Worm (Caenorhabditis elegans) whole organism, L2 larva: ENCODE measurements around the gene T22B2.2.

Source experiments
- ZK546.5 ChIP-seq: sonication (generic microtip); optimal IDR thresholded peaks from 2 replicates; lab custom pipeline; 2017; ENCODE audit warnings: missing biosample characterization, missing genetic modification characterization
- alr-1 ChIP-seq: fragments of 150-350 bp; optimal IDR thresholded peaks from 2 replicates; lab custom pipeline; 2014; ENCODE audit warnings: missing biosample characterization, missing genetic modification characterization
- ama-1 ChIP-seq: fragments of 150-350 bp; optimal IDR thresholded peaks from 2 replicates; lab custom pipeline; 2018; ENCODE audit warnings: inconsistent platforms
- dmd-4 ChIP-seq: sonication (generic microtip); optimal IDR thresholded peaks from 2 replicates; lab custom pipeline; 2017; ENCODE audit warnings: missing biosample characterization, missing genetic modification characterization
- elt-1 ChIP-seq: fragments of 150-350 bp; optimal IDR thresholded peaks from 2 replicates; lab custom pipeline; 2014; ENCODE audit warnings: missing biosample characterization, missing genetic modification characterization
- fos-1 ChIP-seq: fragments of 150-350 bp; optimal IDR thresholded peaks from 2 replicates; lab custom pipeline; 2014; ENCODE audit warnings: missing biosample characterization, missing genetic modification characterization
- mab-5 ChIP-seq: fragments of 150-350 bp; optimal IDR thresholded peaks from 2 replicates; lab custom pipeline; 2014; ENCODE audit warnings: missing biosample characterization, missing genetic modification characterization
- nhr-12 ChIP-seq: fragments of 150-350 bp; optimal IDR thresholded peaks from 2 replicates; lab custom pipeline; 2014; ENCODE audit warnings: missing biosample characterization, missing genetic modification characterization
- nhr-237 ChIP-seq: fragments of 150-350 bp; optimal IDR thresholded peaks from 2 replicates; lab custom pipeline; 2014; ENCODE audit warnings: missing biosample characterization, missing genetic modification characterization
- nhr-25 ChIP-seq: fragments of 150-350 bp; sonication (generic microtip); optimal IDR thresholded peaks from 3 replicates; lab custom pipeline; 2014; ENCODE audit warnings: missing biosample characterization, missing genetic modification characterization
- unc-39 ChIP-seq: fragments of 150-350 bp; optimal IDR thresholded peaks from 2 replicates; lab custom pipeline; 2014; ENCODE audit warnings: missing biosample characterization, missing genetic modification characterization
- unc-62 ChIP-seq: fragments of 150-350 bp; optimal IDR thresholded peaks from 2 replicates; lab custom pipeline; 2014; ENCODE audit warnings: missing biosample characterization, missing genetic modification reagents, missing genetic modification characterization

- TF ChIP-seq nhr-237 (tag; lab: Kevin White, UChicago), result no peak
- no peak for TF ChIP-seq fos-1 (tag; lab: Kevin White, UChicago)
- no peak for TF ChIP-seq ZK546.5
- no peak for TF ChIP-seq elt-1 (tag; lab: Kevin White, UChicago)
- TF ChIP-seq dmd-4, result no peak
- TF ChIP-seq nhr-25 (tag; lab: Kevin White, UChicago), result no peak
- no peak for TF ChIP-seq unc-39 (tag; lab: Kevin White, UChicago)
- TF ChIP-seq alr-1 (tag; lab: Kevin White, UChicago), result no peak
- TF ChIP-seq mab-5 (tag; lab: Kevin White, UChicago), result no peak
- no peak for TF ChIP-seq nhr-12 (tag; lab: Kevin White, UChicago)
- no peak for TF ChIP-seq unc-62 (GFP tag; lab: Kevin White, UChicago)
- no peak for TF ChIP-seq ama-1 (lab: Kevin White, UChicago)
Measured at ce11 chrX:3960345-3960744, 40.1 kb downstream of the T22B2.2 start.
